Fruit fly (Drosophila melanogaster): ENCODE measurements around the gene CG8927.

CG8927 gene

dm6 chr3R:16146632-16147453 is 34.0 kb upstream of the CG8927 start, which contains the start of the genes Mic26-27 and CG5916 (continued):
- TF ChIP-seq Xbp1 (GFP tag; optimal IDR thresholded peaks at IDR 0.05), result peak; percentile 91
- no peak; the same call in 1 of the 2 replicates for TF ChIP-seq GATAe (GFP tag; conservative IDR thresholded peaks at IDR 0.05)
- peak; percentile 96 for TF ChIP-seq tna (GFP tag; IDR thresholded peaks at IDR 0.05; ENCODE audit: partially characterized antibody)
- TF ChIP-seq CG17361 (GFP tag; IDR thresholded peaks at IDR 0.05), result no peak; the same call in 1 of the 3 replicates
- TF ChIP-seq CG14014 (GFP tag; IDR thresholded peaks at IDR 0.05), result peak; percentile 35; the same call in 1 of the 2 replicates
- TF ChIP-seq CG10543 (GFP tag; optimal IDR thresholded peaks at IDR 0.05), result peak; percentile 69
- peak; percentile 100 for TF ChIP-seq Dll (GFP tag; IDR thresholded peaks at IDR 0.05; ENCODE audit: partially characterized antibody)
- peak; percentile 41; the same call in 1 of the 2 replicates for TF ChIP-seq wdn (GFP tag; IDR thresholded peaks at IDR 0.05)
- TF ChIP-seq CG4424 (GFP tag; optimal IDR thresholded peaks at IDR 0.05), result peak; percentile 78
- peak; percentile 83 for TF ChIP-seq gt (GFP tag; IDR thresholded peaks at IDR 0.05)
- TF ChIP-seq chn (GFP tag; optimal IDR thresholded peaks at IDR 0.05), result peak; percentile 86
- TF ChIP-seq B-H1 (GFP tag; IDR thresholded peaks at IDR 0.05), result peak; percentile 75
- peak; percentile 100 for TF ChIP-seq BEAF-32 (GFP tag; optimal IDR thresholded peaks at IDR 0.05)
- TF ChIP-seq CG4328 (GFP tag; optimal IDR thresholded peaks at IDR 0.05), result peak; percentile 47
- no peak for TF ChIP-seq CG11723 (GFP tag; optimal IDR thresholded peaks at IDR 0.05)
- peak; percentile 56 for TF ChIP-seq NfI (GFP tag; optimal IDR thresholded peaks at IDR 0.05)
- 0 out of 2 replicates have a peak, but pooled peaks have one; percentile 24 for TF ChIP-seq Drgx (GFP tag; IDR thresholded peaks at IDR 0.05)
- peak; percentile 93 for TF ChIP-seq HmgD (GFP tag; optimal IDR thresholded peaks at IDR 0.05)
- TF ChIP-seq CG1024 (GFP tag; IDR thresholded peaks at IDR 0.05), result peak; percentile 72
- TF ChIP-seq Hr3 (GFP tag; optimal IDR thresholded peaks at IDR 0.05), result peak; percentile 88
- peak; percentile 90 for TF ChIP-seq lmd (GFP tag; IDR thresholded peaks at IDR 0.05)
- peak; percentile 87 for TF ChIP-seq CG34422 (GFP tag; IDR thresholded peaks at IDR 0.05)
- TF ChIP-seq Blimp-1 (GFP tag; optimal IDR thresholded peaks at IDR 0.05), result peak; percentile 85
- no peak for TF ChIP-seq Sox100B (GFP tag; optimal IDR thresholded peaks at IDR 0.05)
- peak; percentile 98 for TF ChIP-seq amos (GFP tag; IDR thresholded peaks at IDR 0.05; ENCODE audit: partially characterized antibody)
- no peak for TF ChIP-seq CG17612 (GFP tag; IDR thresholded peaks at IDR 0.05)
- peak; percentile 94 for TF ChIP-seq nmo (GFP tag; optimal IDR thresholded peaks at IDR 0.05)
- peak; percentile 32; the same call in 1 of the 3 replicates for TF ChIP-seq CG6175 (GFP tag; IDR thresholded peaks at IDR 0.05)
- peak; percentile 84 for TF ChIP-seq CG13624 (GFP tag; optimal IDR thresholded peaks at IDR 0.05)
- TF ChIP-seq Fer1 (GFP tag; optimal IDR thresholded peaks at IDR 0.05), result no peak
- TF ChIP-seq Dref (GFP tag; IDR thresholded peaks at IDR 0.05), result peak; percentile 37; the same call in 1 of the 2 replicates
- no peak for TF ChIP-seq CG15073 (GFP tag; optimal IDR thresholded peaks at IDR 0.05)
- peak; percentile 67; the same call in 1 of the 3 replicates for TF ChIP-seq CG11093 (GFP tag; IDR thresholded peaks at IDR 0.05)
- TF ChIP-seq HLH3B (GFP tag; IDR thresholded peaks at IDR 0.05), result peak; percentile 86
- TF ChIP-seq CG9817 (tag; optimal IDR thresholded peaks at IDR 0.05), result peak; percentile 69
- peak; percentile 93 for TF ChIP-seq dysf (GFP tag; IDR thresholded peaks at IDR 0.05)
- TF ChIP-seq Mad (GFP tag; optimal IDR thresholded peaks at IDR 0.05), result peak; percentile 77
- no peak for TF ChIP-seq pros (GFP tag; optimal IDR thresholded peaks at IDR 0.05)
- TF ChIP-seq H2.0 (GFP tag; IDR thresholded peaks at IDR 0.05), result peak; percentile 81
- peak; percentile 69 for TF ChIP-seq CG14667 (GFP tag; IDR thresholded peaks at IDR 0.05)
- TF ChIP-seq dmrt99B (tag; optimal IDR thresholded peaks at IDR 0.05), result no peak
- TF ChIP-seq fd3F (GFP tag; optimal IDR thresholded peaks at IDR 0.05), result peak; percentile 1
- peak; percentile 100 for TF ChIP-seq hb (GFP tag; IDR thresholded peaks at IDR 0.05; ENCODE audit: partially characterized antibody)
- peak; percentile 100 for TF ChIP-seq HLH4C (GFP tag; IDR thresholded peaks at IDR 0.05; ENCODE audit: partially characterized antibody)
- TF ChIP-seq CG34376 (GFP tag; optimal IDR thresholded peaks at IDR 0.05), result peak; percentile 28
- peak; percentile 99 for TF ChIP-seq CG18764 (GFP tag; optimal IDR thresholded peaks at IDR 0.05)
- no peak for TF ChIP-seq CG4360 (GFP tag; IDR thresholded peaks at IDR 0.05)
- TF ChIP-seq CG9876 (GFP tag; optimal IDR thresholded peaks at IDR 0.05), result peak; percentile 96
